Worm (Caenorhabditis elegans) whole organism, early embryonic: ENCODE results near the gene mev-1.

Source experiments
- B0310.2 ChIP-seq: sonication (generic microtip); optimal IDR thresholded peaks from 2 replicates; lab custom pipeline; 2016; ENCODE audit warnings: mild to moderate bottlenecking, missing genetic modification characterization, missing compliant biosample characterization
- F13C5.2 ChIP-seq: sonication (generic microtip); optimal IDR thresholded peaks from 2 replicates; lab custom pipeline; 2017; ENCODE audit warnings: mild to moderate bottlenecking, missing genetic modification characterization, inconsistent platforms, missing compliant biosample characterization
- aly-1 ChIP-seq: sonication (generic microtip); optimal IDR thresholded peaks from 2 replicates; lab custom pipeline; 2016; ENCODE audit warnings: missing genetic modification characterization, missing compliant biosample characterization
- ama-1 ChIP-seq: fragments of 150-350 bp; optimal IDR thresholded peaks from 2 replicates; lab custom pipeline; 2014
- ceh-13 ChIP-seq: fragments of 200-800 bp; sonication (Bioruptor generic); optimal IDR thresholded peaks from 2 replicates; lab custom pipeline; 2018; ENCODE audit warnings: mild to moderate bottlenecking, missing genetic modification characterization, missing compliant biosample characterization
- ceh-36 ChIP-seq: sonication (generic microtip); optimal IDR thresholded peaks from 2 replicates; lab custom pipeline; 2016; ENCODE audit warnings: missing genetic modification characterization, inconsistent platforms, missing compliant biosample characterization
- ets-7 ChIP-seq: sonication (generic microtip); optimal IDR thresholded peaks from 2 replicates; lab custom pipeline; 2016; ENCODE audit warnings: missing genotype, missing genetic modification characterization, missing compliant biosample characterization
- flt-1 ChIP-seq: fragments of 200-800 bp; sonication (Bioruptor generic); IDR thresholded peaks from 2 replicates; pipeline ENCODE4 v1.3.6; 2022; ENCODE audit warnings: missing genetic modification characterization, missing compliant biosample characterization
- hmbx-1 ChIP-seq: sonication (generic microtip); optimal IDR thresholded peaks from 2 replicates; lab custom pipeline; 2016; ENCODE audit warnings: mild to moderate bottlenecking, missing genetic modification characterization, missing compliant biosample characterization
- hmg-4 ChIP-seq: fragments of 200-800 bp; sonication (Bioruptor generic); optimal IDR thresholded peaks from 2 replicates; lab custom pipeline; 2018; ENCODE audit warnings: mild to moderate bottlenecking, missing genetic modification characterization, missing compliant biosample characterization
- hnd-1 ChIP-seq: sonication (generic microtip); optimal IDR thresholded peaks from 2 replicates; lab custom pipeline; 2016; ENCODE audit warnings: missing genetic modification characterization, missing compliant biosample characterization
- pes-1 ChIP-seq: fragments of 200-800 bp; sonication (Bioruptor generic); IDR thresholded peaks from 2 replicates; pipeline ENCODE4 v1.3.6; 2022; ENCODE audit warnings: missing genetic modification reagents, missing genetic modification characterization, missing compliant biosample characterization
- scrt-1 ChIP-seq: fragments of 200-800 bp; sonication (Bioruptor generic); IDR thresholded peaks from 2 replicates; pipeline ENCODE4 v1.3.6; 2022; ENCODE audit warnings: missing genetic modification characterization, missing compliant biosample characterization
- sea-1 ChIP-seq: fragments of 200-800 bp; sonication (Bioruptor generic); conservative IDR thresholded peaks from 2 replicates; pipeline ENCODE4 v1.3.6; 2022; ENCODE audit warnings: missing genetic modification characterization, missing compliant biosample characterization
- tbx-11 ChIP-seq: fragments of 200-800 bp; sonication (Bioruptor generic); IDR thresholded peaks from 2 replicates; pipeline ENCODE4 v1.3.6; 2022; ENCODE audit warnings: missing genetic modification characterization, missing compliant biosample characterization
- tbx-37 ChIP-seq: fragments of 200-800 bp; sonication (Bioruptor generic); conservative IDR thresholded peaks from 2 replicates; pipeline ENCODE4 v1.3.6; 2022; ENCODE audit warnings: missing genetic modification reagents, missing genetic modification characterization, missing compliant biosample characterization
- tra-4 ChIP-seq: sonication (generic microtip); optimal IDR thresholded peaks from 2 replicates; lab custom pipeline; 2017; ENCODE audit warnings: missing genetic modification characterization, missing compliant biosample characterization

mev-1 gene

DNA sequence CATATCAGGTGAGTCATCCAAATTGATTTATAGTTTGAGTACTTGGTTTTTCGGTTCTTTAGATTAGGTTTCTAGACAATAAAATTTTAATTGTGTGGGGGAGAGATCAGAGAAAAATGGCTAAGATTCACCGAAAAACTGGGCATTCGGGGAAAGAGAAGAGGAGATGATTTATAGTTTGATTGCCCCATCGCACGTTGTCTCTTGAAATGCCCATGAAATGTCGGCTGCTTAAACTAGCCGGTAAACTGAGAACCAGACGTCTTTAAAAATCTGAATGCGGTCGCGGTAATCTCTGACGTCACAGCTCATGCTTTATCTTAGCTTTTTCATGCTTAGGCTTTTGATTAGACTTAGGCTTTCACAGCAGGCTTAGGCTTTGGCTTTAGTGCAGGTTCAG is 37.2 kb upstream of the mev-1 start:
- no peak for TF ChIP-seq ceh-36 (tag; lab: Kevin White, UChicago)
- no peak for TF ChIP-seq flt-1 (GFP tag; lab: Robert Waterston, UW)
- TF ChIP-seq ceh-13 (GFP tag; lab: Kevin White, UChicago) = no peak
- no peak for TF ChIP-seq aly-1 (tag; lab: Kevin White, UChicago)
- TF ChIP-seq hnd-1 (tag; lab: Kevin White, UChicago) = no peak
- no peak for TF ChIP-seq tbx-37
- TF ChIP-seq sea-1 (GFP tag; lab: Robert Waterston, UW) = no peak
- TF ChIP-seq hmbx-1 (tag; lab: Kevin White, UChicago) = no peak
- TF ChIP-seq pes-1 (GFP tag; lab: Robert Waterston, UW) = no peak
- TF ChIP-seq B0310.2 (tag; lab: Kevin White, UChicago) = no peak
- TF ChIP-seq ets-7 (tag; lab: Kevin White, UChicago) = no peak
- no peak for TF ChIP-seq F13C5.2 (tag; lab: Kevin White, UChicago)
- TF ChIP-seq ama-1 (lab: Kevin White, UChicago) = no peak
- no peak for TF ChIP-seq tra-4 (tag; lab: Kevin White, UChicago)
- no peak for TF ChIP-seq scrt-1 (GFP tag; lab: Robert Waterston, UW)

DNA sequence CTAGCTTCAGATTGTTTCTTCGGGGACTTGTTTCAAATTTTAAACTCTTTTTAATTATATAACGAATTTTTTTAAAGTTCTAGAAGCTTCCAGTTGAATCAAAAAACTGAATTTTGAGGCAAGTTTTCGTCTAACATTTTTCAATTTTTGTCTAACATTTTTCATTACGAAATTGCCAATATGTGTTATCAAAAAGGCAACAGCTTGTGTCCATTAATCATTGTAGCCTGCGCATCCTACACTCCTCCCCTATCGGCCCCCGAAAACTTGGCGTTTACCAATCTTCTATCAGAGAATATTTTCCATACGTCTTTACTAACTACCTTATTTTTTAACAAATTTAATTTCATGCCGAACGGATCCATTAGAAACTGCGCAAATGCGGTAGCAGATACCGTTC is 34.0 kb upstream of the mev-1 start, which contains the start of gene vglu-3:
vglu-3 (plus strand) TSS at position 301 of the 400 bp plus-strand sequence.
- no peak for TF ChIP-seq tra-4 (tag; lab: Kevin White, UChicago)
- TF ChIP-seq hmg-4 (GFP tag; lab: Kevin White, UChicago) = no peak
- TF ChIP-seq F13C5.2 (tag; lab: Kevin White, UChicago) = no peak
- no peak for TF ChIP-seq hmbx-1 (tag; lab: Kevin White, UChicago)
- no peak for TF ChIP-seq B0310.2 (tag; lab: Kevin White, UChicago)
- no peak for TF ChIP-seq ceh-36 (tag; lab: Kevin White, UChicago)
- TF ChIP-seq sea-1 (GFP tag; lab: Robert Waterston, UW) = no peak
- no peak for TF ChIP-seq tbx-11 (GFP tag; lab: Robert Waterston, UW)
- no peak for TF ChIP-seq pes-1 (GFP tag; lab: Robert Waterston, UW)
- no peak for TF ChIP-seq tbx-37
- TF ChIP-seq hnd-1 (tag; lab: Kevin White, UChicago) = no peak
- TF ChIP-seq flt-1 (GFP tag; lab: Robert Waterston, UW) = no peak
- TF ChIP-seq ama-1 (lab: Kevin White, UChicago) = no peak
- no peak for TF ChIP-seq scrt-1 (GFP tag; lab: Robert Waterston, UW)
- TF ChIP-seq ets-7 (tag; lab: Kevin White, UChicago) = no peak
- no peak for TF ChIP-seq ceh-13 (GFP tag; lab: Kevin White, UChicago)
- TF ChIP-seq aly-1 (tag; lab: Kevin White, UChicago) = no peak

DNA sequence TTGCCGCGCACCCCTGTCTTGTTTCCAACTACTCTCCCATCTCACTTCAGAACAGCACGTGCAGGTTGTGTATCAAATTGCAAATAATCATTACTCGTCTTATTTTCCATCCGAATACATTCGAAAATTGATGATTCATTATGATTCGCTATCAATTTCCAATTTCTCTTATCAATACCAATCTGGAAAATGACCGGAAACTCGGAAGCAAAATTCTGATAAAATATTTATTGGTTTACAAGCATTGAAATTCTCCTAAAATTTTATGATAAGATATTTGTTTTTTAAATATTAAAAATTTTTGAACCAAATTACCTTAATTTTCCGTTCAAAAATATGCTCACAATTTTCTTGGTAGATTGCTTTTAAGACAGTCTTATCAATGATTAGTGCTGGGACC is 28.8 kb upstream of the mev-1 start:
- TF ChIP-seq ama-1 (lab: Kevin White, UChicago) (no peak), hmbx-1 (tag; lab: Kevin White, UChicago) (no peak)

DNA sequence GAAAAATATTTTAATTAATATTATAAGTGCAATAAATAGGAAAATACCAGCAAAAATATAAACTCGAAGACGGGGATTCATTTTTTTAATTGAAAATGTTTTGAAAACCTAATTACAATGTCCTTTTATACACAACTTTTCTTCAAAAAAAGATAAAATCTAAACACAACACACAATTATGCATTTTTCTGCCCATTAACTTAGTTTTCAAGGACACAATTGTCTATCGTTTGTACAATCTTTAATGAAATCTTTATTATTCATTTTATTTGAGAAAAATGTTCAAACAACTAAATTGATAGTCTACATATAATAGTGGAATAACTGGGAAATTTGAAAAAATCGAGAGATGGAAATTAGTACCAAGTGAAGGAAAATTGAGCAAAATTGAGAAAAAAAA is 28.0 kb upstream of the mev-1 start, which contains the start of gene T07A5.1:
T07A5.1 (minus strand) TSS at position 149 of the 400 bp plus-strand sequence.
- TF ChIP-seq sea-1 (GFP tag; lab: Robert Waterston, UW) = no peak
- TF ChIP-seq hnd-1 (tag; lab: Kevin White, UChicago) = no peak
- TF ChIP-seq B0310.2 (tag; lab: Kevin White, UChicago) = no peak
- TF ChIP-seq ceh-13 (GFP tag; lab: Kevin White, UChicago) = no peak
- no peak for TF ChIP-seq aly-1 (tag; lab: Kevin White, UChicago)
- TF ChIP-seq scrt-1 (GFP tag; lab: Robert Waterston, UW) = no peak
- no peak for TF ChIP-seq F13C5.2 (tag; lab: Kevin White, UChicago)
- TF ChIP-seq pes-1 (GFP tag; lab: Robert Waterston, UW) = no peak
- TF ChIP-seq tra-4 (tag; lab: Kevin White, UChicago) = no peak
- TF ChIP-seq ets-7 (tag; lab: Kevin White, UChicago) = no peak
- TF ChIP-seq hmbx-1 (tag; lab: Kevin White, UChicago) = no peak
- no peak for TF ChIP-seq ceh-36 (tag; lab: Kevin White, UChicago)
- no peak for TF ChIP-seq tbx-11 (GFP tag; lab: Robert Waterston, UW)
- no peak for TF ChIP-seq ama-1 (lab: Kevin White, UChicago)
- TF ChIP-seq flt-1 (GFP tag; lab: Robert Waterston, UW) = no peak
- no peak for TF ChIP-seq hmg-4 (GFP tag; lab: Kevin White, UChicago)
- no peak for TF ChIP-seq tbx-37

DNA sequence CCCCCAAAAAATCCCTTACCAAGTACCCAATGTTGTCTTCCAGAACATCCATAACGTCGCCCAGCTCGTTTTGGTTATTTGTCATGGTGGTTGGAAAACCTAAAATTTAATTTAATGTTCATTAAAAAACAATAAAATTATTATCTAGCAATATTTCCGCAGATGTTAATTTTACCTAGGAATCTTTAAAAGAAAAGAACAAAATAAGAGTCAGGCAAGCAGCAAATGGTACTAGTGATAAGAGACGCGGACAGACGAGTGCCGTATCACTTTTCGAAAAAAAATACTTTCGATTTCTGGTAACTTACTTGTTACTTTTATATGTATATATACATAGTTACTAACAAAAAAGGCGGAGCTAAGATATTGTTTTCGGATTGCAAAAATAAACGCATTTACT is 23.1 kb upstream of the mev-1 start, which contains the start of gene T07A5.7:
T07A5.7 (minus strand) TSS at position 101 of the 400 bp plus-strand sequence.
- TF ChIP-seq sea-1 (GFP tag; lab: Robert Waterston, UW) (no peak), ceh-36 (tag; lab: Kevin White, UChicago) (no peak), ama-1 (lab: Kevin White, UChicago) (no peak), flt-1 (GFP tag; lab: Robert Waterston, UW) (no peak), hnd-1 (tag; lab: Kevin White, UChicago) (no peak), aly-1 (tag; lab: Kevin White, UChicago) (no peak), tbx-37 (no peak), tbx-11 (GFP tag; lab: Robert Waterston, UW) (no peak), hmg-4 (GFP tag; lab: Kevin White, UChicago) (no peak), scrt-1 (GFP tag; lab: Robert Waterston, UW) (no peak), F13C5.2 (tag; lab: Kevin White, UChicago) (no peak), ceh-13 (GFP tag; lab: Kevin White, UChicago) (no peak), ets-7 (tag; lab: Kevin White, UChicago) (no peak), B0310.2 (tag; lab: Kevin White, UChicago) (no peak), tra-4 (tag; lab: Kevin White, UChicago) (no peak), hmbx-1 (tag; lab: Kevin White, UChicago) (no peak), pes-1 (GFP tag; lab: Robert Waterston, UW) (no peak)

DNA sequence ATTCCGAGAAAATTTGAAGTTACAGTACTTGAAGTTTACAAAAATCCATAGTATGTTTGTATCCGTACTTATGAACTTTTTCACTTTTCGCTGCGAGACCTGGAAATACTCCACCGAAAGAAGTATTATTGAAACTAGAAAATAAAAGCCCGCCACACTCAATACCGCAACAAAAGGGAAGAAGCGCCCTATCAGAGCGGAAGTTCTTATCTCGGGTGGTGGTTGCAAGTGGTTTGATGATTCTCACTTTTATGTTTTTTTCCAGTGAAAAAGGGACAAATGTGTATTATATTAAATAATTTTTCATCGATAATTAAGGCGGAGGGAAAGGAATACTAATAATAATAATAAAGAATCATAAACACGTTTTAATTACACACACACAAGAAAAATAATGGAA is 19.8 kb upstream of the mev-1 start:
- no peak for TF ChIP-seq scrt-1 (GFP tag; lab: Robert Waterston, UW)
- no peak for TF ChIP-seq hnd-1 (tag; lab: Kevin White, UChicago)
- no peak for TF ChIP-seq tra-4 (tag; lab: Kevin White, UChicago)
- no peak for TF ChIP-seq tbx-37
- no peak for TF ChIP-seq ceh-13 (GFP tag; lab: Kevin White, UChicago)
- no peak for TF ChIP-seq hmbx-1 (tag; lab: Kevin White, UChicago)
- no peak for TF ChIP-seq flt-1 (GFP tag; lab: Robert Waterston, UW)
- TF ChIP-seq aly-1 (tag; lab: Kevin White, UChicago) = no peak
